Worm (Caenorhabditis elegans) whole organism, L4 larva: ENCODE results near the gene srx-95.

ENCODE experiments used
- ceh-28 ChIP-seq: fragments of 150-350 bp; optimal IDR thresholded peaks from 2 replicates; lab custom pipeline; 2014; ENCODE audit warnings: missing biosample characterization, missing genetic modification reagents, missing genetic modification characterization
- ceh-82 ChIP-seq: sonication (generic microtip); optimal IDR thresholded peaks from 2 replicates; lab custom pipeline; 2017; ENCODE audit warnings: missing biosample characterization, missing genetic modification characterization
- lir-3 ChIP-seq: sonication (generic microtip); optimal IDR thresholded peaks from 2 replicates; lab custom pipeline; 2016; ENCODE audit warnings: mild to moderate bottlenecking, missing genetic modification characterization, missing compliant biosample characterization
- lsy-2 ChIP-seq, 2 experiments: fragments of 150-350 bp in 1 of 2; sonication (generic microtip) in 1 of 2; optimal IDR thresholded peaks; 2 replicates each; lab custom pipeline; 2014 to 2017; ENCODE audit warnings: missing biosample characterization in 2 of 2, missing genetic modification characterization in 2 of 2
- nhr-237 ChIP-seq: sonication (generic microtip); optimal IDR thresholded peaks from 2 replicates; lab custom pipeline; 2017; ENCODE audit warnings: missing biosample characterization, missing genetic modification characterization
- nhr-25 ChIP-seq: sonication (generic microtip); optimal IDR thresholded peaks from 2 replicates; lab custom pipeline; 2017; ENCODE audit warnings: missing genetic modification characterization, mild to moderate bottlenecking, missing compliant biosample characterization, antibody characterized with exemption, moderate library complexity, borderline replicate concordance; ENCODE audit not compliant: insufficient read depth
- nhr-77 ChIP-seq: fragments of 150-350 bp; optimal IDR thresholded peaks from 2 replicates; lab custom pipeline; 2014; ENCODE audit warnings: missing biosample characterization, missing genetic modification characterization
- saeg-2 ChIP-seq: fragments of 200-800 bp; sonication (Bioruptor generic); IDR thresholded peaks from 2 replicates; pipeline ENCODE4 v1.3.6; 2022; ENCODE audit warnings: missing genetic modification reagents, missing genetic modification characterization, missing compliant biosample characterization
- zag-1 ChIP-seq: fragments of 150-350 bp; optimal IDR thresholded peaks from 2 replicates; lab custom pipeline; 2014; ENCODE audit warnings: missing biosample characterization, missing genetic modification characterization

ce11 chrII:6783377-6783829 is 28.8 kb upstream of the srx-95 start, which contains the start of gene gldi-2:
- TF ChIP-seq nhr-77 (no peak), ceh-82 (tag; lab: Kevin White, UChicago) (no peak), zag-1 (no peak), lsy-2 (tag; optimal IDR thresholded peaks at IDR 0.05; lab: Kevin White, UChicago) (no peak), nhr-237 (tag; lab: Kevin White, UChicago) (no peak), lir-3 (no peak), nhr-25 (tag; lab: Kevin White, UChicago) (no peak), ceh-28 (tag; lab: Kevin White, UChicago) (no peak), saeg-2 (no peak)
